Fruit fly (Drosophila melanogaster): Measurements from ENCODE around the gene Npc2e.

Npc2e gene

dm6 chr3R:10024032-10024712, 29.0 kb upstream of the Npc2e start (continued):
- no peak for TF ChIP-seq CG2875 (GFP tag; optimal IDR thresholded peaks at IDR 0.05)
- no peak for TF ChIP-seq Poxn (GFP tag; IDR thresholded peaks at IDR 0.05)
- no peak for TF ChIP-seq Adf1 (GFP tag; IDR thresholded peaks at IDR 0.05)
- TF ChIP-seq CG32772 (GFP tag; IDR thresholded peaks at IDR 0.05), result peak; percentile 32; the same call in 1 of the 2 replicates
- TF ChIP-seq sr (GFP tag; IDR thresholded peaks at IDR 0.05), result no peak
- no peak for TF ChIP-seq Oaz (GFP tag; IDR thresholded peaks at IDR 0.05)
- no peak for TF ChIP-seq Atf-2 (GFP tag; optimal IDR thresholded peaks at IDR 0.05)
- TF ChIP-seq CG2116 (GFP tag; optimal IDR thresholded peaks at IDR 0.05), result no peak
- no peak for TF ChIP-seq sens (GFP tag)
- no peak for TF ChIP-seq CG12942 (GFP tag; optimal IDR thresholded peaks at IDR 0.05)
- TF ChIP-seq CG5180 (GFP tag; optimal IDR thresholded peaks at IDR 0.05), result no peak
- TF ChIP-seq C15 (GFP tag; IDR thresholded peaks at IDR 0.05), result no peak
- no peak for TF ChIP-seq vfl (GFP tag; optimal IDR thresholded peaks at IDR 0.05)
- TF ChIP-seq fru (optimal IDR thresholded peaks at IDR 0.05), result no peak
- no peak for TF ChIP-seq CG17802 (tag; optimal IDR thresholded peaks at IDR 0.05)
- TF ChIP-seq eyg (GFP tag; optimal IDR thresholded peaks at IDR 0.05), result no peak
- no peak for TF ChIP-seq dimm (GFP tag; IDR thresholded peaks at IDR 0.05)
- no peak for TF ChIP-seq phol (tag; optimal IDR thresholded peaks at IDR 0.05)
- TF ChIP-seq Ada2b (GFP tag; IDR thresholded peaks at IDR 0.05), result no peak
- no peak for TF ChIP-seq CG13894 (tag; optimal IDR thresholded peaks at IDR 0.05)
- peak; percentile 57; the same call in 1 of the 3 replicates for TF ChIP-seq CG11456 (GFP tag; IDR thresholded peaks at IDR 0.05)
- peak; percentile 34 for TF ChIP-seq CG12659 (GFP tag; optimal IDR thresholded peaks at IDR 0.05)
- no peak for TF ChIP-seq luna (GFP tag; optimal IDR thresholded peaks at IDR 0.05)
- TF ChIP-seq nerfin-1 (tag; optimal IDR thresholded peaks at IDR 0.05), result no peak
- no peak for TF ChIP-seq CG13123 (GFP tag; optimal IDR thresholded peaks at IDR 0.05)
- no peak for TF ChIP-seq Mes4 (GFP tag; optimal IDR thresholded peaks at IDR 0.05)
- no peak for TF ChIP-seq fd96Cb (tag; optimal IDR thresholded peaks at IDR 0.05)
- peak; percentile 4 for TF ChIP-seq CG16863 (GFP tag; optimal IDR thresholded peaks at IDR 0.05)
- no peak for TF ChIP-seq Doc2 (GFP tag; IDR thresholded peaks at IDR 0.05)
- TF ChIP-seq CG16813 (GFP tag; IDR thresholded peaks at IDR 0.05; ENCODE audit: partially characterized antibody), result no peak
- TF ChIP-seq HLH54F (GFP tag; optimal IDR thresholded peaks at IDR 0.05), result no peak
- TF ChIP-seq CG7556 (GFP tag; optimal IDR thresholded peaks at IDR 0.05), result no peak
- no peak for TF ChIP-seq Chrac-16 (GFP tag; optimal IDR thresholded peaks at IDR 0.05)
- peak; percentile 29; the same call in 1 of the 3 replicates for TF ChIP-seq so (GFP tag; IDR thresholded peaks at IDR 0.05)
- TF ChIP-seq CG8944 (GFP tag; optimal IDR thresholded peaks at IDR 0.05), result no peak
- TF ChIP-seq Fer3 (tag; optimal IDR thresholded peaks at IDR 0.05), result no peak

dm6 chr3R:10025050-10025449, 28.1 kb upstream of the Npc2e start, which contains the start of gene CG31407:
Gene CG31407, minus strand, starts transcription at chr3R:10025150.
- TF ChIP-seq fu2 (GFP tag; optimal IDR thresholded peaks at IDR 0.05) (no peak), CG6854 (GFP tag; optimal IDR thresholded peaks at IDR 0.05) (no peak), CG1529 (GFP tag; optimal IDR thresholded peaks at IDR 0.05) (no peak), sisA (GFP tag; IDR thresholded peaks at IDR 0.05) (no peak), sens (GFP tag) (peak; percentile 65), Poxn (GFP tag; IDR thresholded peaks at IDR 0.05) (no peak)

- TF ChIP-seq Drgx (GFP tag; IDR thresholded peaks at IDR 0.05), result peak; percentile 36; the same call in 1 of the 2 replicates
- TF ChIP-seq phol (tag; optimal IDR thresholded peaks at IDR 0.05), result no peak
Observed at dm6 chr3R:10028378-10028777, 24.8 kb upstream of the Npc2e start.
